Fruit fly (Drosophila melanogaster): ENCODE measurements around the gene CIA30.

CIA30 gene

dm6 chr3R:29736678-29737093 is at the start of gene CIA30, which contains the start of gene CG7601:
Gene CIA30 (plus strand): TSS chr3R:29736965.
Gene CG7601 (minus strand): TSS chr3R:29736745.
- TF ChIP-seq insv (optimal IDR thresholded peaks at IDR 0.05) (no peak), psq (optimal IDR thresholded peaks at IDR 0.05) (no peak)

- no peak for TF ChIP-seq insv (optimal IDR thresholded peaks at IDR 0.05)
- TF ChIP-seq Myc (optimal IDR thresholded peaks at IDR 0.05): no peak
- TF ChIP-seq Sin3A (optimal IDR thresholded peaks at IDR 0.05): no peak
Measured at dm6 chr3R:29689211-29689610, 47.6 kb upstream of the CIA30 start, which contains the start of gene Obp99c. Gene Obp99c (minus strand): TSS chr3R:29689311.

DNA sequence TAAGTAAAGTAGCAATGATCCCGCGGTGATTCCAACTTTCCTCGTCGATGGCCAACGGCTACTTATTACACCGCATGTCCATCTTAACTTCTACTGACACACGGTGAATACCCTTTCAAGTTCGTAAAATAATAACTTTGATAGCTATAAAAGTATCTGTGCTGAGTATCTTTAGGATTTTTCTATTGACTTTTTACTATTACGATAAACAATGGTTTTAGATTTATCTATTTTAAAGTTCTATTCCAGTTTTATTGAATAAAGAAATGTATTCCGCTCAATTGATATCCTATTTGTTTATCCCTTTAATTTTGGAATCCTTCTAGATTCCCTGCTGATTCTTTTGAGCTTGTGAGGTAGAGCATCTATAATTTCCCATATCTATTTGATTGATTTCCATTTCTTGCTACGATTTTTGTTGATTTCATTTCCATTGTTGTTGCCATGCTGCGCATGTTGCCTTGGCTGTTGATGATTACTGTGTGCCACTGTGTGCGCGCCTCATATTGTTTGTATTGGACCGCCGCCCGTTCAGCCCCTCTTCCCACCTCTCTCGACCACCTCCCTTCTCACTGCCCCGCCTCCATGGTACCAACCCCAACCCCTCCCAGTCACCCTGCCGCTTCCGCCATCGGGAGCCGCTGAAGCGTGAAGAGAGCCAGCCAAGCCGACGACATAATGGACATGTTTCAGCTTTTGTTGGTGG is 46.8 kb upstream of the CIA30 start:
- TF ChIP-seq ttk (optimal IDR thresholded peaks at IDR 0.05) (no peak), h (optimal IDR thresholded peaks at IDR 0.05) (no peak), psq (optimal IDR thresholded peaks at IDR 0.05) (no peak), Sin3A (optimal IDR thresholded peaks at IDR 0.05) (no peak), Myc (optimal IDR thresholded peaks at IDR 0.05) (no peak), insv (optimal IDR thresholded peaks at IDR 0.05) (no peak)

- TF ChIP-seq Myc (optimal IDR thresholded peaks at IDR 0.05) (no peak), insv (optimal IDR thresholded peaks at IDR 0.05) (no peak), h (optimal IDR thresholded peaks at IDR 0.05) (no peak), ttk (optimal IDR thresholded peaks at IDR 0.05) (no peak), Sin3A (optimal IDR thresholded peaks at IDR 0.05) (no peak), psq (optimal IDR thresholded peaks at IDR 0.05) (no peak)
Measured at dm6 chr3R:29690539-29690852, 46.3 kb upstream of the CIA30 start.

DNA sequence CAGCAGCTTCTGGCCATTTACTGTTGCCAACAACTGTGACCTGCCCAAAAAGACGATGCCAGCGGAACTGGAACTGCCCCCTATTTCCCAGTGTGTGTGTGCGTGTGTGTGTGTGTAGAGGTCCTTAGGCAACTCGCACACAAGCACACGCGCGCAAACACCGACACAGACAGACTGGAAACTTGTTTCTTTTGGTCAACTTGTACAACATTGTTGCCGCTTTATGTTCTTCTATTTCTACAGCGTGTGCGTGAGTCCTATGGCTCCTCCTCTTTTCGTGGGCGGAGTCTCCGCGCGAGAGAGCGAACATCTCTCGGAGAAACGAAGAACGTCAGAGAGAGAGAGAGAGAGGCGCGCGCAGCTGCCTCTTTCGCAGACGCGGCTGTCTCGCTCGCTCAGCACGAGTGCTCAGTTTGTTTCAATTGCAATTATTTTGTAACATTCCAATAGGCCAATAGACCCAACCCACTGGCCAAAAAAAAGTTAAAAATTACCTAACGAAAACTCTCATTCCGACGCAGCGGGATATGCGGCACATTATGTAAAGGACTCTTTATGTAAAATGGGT is 45.7 kb upstream of the CIA30 start:
- no peak for TF ChIP-seq ttk (optimal IDR thresholded peaks at IDR 0.05)
- TF ChIP-seq insv (optimal IDR thresholded peaks at IDR 0.05): no peak
- no peak for TF ChIP-seq psq (optimal IDR thresholded peaks at IDR 0.05)
- TF ChIP-seq Myc (optimal IDR thresholded peaks at IDR 0.05): no peak
- no peak for TF ChIP-seq Sin3A (optimal IDR thresholded peaks at IDR 0.05)
- TF ChIP-seq h (optimal IDR thresholded peaks at IDR 0.05): no peak

DNA sequence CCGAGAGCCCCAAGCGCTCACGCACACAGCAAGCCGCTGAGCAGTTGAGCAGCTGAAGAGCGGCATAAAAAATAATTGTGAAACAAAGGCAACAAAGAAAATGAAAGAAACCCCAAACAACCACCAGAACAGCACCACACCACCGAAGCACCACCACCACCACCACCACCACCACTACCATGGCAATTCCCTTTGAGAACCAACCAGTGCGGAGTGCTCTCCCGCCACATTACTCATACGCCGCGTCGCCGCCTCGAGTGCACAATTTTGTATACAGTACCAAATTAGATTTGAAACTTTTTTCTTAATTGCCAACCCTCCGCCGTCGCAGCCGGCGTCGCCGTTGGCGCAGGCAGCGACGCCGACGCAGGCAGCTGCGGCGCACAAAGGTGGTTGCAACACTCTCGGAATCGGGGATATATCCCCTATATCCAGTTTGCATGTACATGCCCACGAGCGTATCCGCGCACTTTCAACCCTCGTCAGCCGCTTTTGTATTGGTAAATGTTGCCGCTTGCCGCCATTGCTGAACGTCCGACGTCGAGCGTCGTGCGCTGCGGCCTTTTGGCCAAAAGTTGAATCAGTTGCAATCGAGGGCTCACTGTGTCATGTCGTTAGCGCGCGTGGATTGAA is 44.6 kb upstream of the CIA30 start, which contains the start of gene dmrt99B:
Gene dmrt99B (plus strand): TSS at position 583 of the 633 bp plus-strand sequence.
- TF ChIP-seq ttk (optimal IDR thresholded peaks at IDR 0.05) (no peak), h (optimal IDR thresholded peaks at IDR 0.05) (no peak), Myc (optimal IDR thresholded peaks at IDR 0.05) (no peak), Sin3A (optimal IDR thresholded peaks at IDR 0.05) (no peak), insv (optimal IDR thresholded peaks at IDR 0.05) (no peak), psq (optimal IDR thresholded peaks at IDR 0.05) (no peak)

DNA sequence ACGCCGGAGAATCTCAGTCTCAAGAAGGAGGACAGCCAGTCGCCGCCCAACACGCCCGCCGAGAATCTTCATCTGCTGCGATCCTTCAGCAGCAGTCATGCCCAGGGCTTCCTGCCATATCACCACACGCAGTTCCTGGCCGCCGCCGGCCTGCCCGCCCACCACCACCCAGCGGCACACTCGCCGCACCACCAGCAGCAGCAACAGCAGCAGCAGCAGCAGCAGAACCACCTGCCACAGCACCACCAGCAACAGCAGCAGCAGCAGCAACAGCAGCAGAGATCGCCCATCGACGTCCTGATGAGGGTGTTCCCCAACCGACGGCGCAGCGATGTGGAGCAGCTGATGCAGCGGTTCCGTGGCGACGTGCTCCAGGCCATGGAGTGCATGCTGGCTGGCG is 41.0 kb upstream of the CIA30 start:
- TF ChIP-seq Sin3A (optimal IDR thresholded peaks at IDR 0.05): no peak
- TF ChIP-seq insv (optimal IDR thresholded peaks at IDR 0.05): no peak
- no peak for TF ChIP-seq ttk (optimal IDR thresholded peaks at IDR 0.05)
- TF ChIP-seq h (optimal IDR thresholded peaks at IDR 0.05): no peak
- no peak for TF ChIP-seq Myc (optimal IDR thresholded peaks at IDR 0.05)
- no peak for TF ChIP-seq psq (optimal IDR thresholded peaks at IDR 0.05)

DNA sequence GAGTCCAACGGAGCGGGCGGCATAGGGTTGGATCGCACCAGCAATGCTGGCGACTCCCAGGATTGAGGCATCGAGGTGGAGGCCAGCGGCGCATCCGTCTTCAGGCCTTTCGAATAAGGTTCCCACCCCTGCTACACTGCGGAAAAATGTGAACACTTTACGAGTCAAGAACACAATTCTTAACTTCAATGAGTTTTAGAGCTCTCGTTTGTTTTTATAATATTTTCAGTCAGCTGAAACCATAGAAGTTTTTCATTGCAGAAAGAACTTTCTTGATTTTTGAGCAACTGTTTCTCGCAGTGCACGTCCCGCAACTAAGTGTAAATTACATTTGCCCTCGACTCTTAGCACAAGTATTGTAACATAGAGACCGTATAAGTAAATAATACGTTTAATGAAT is 40.4 kb upstream of the CIA30 start:
- TF ChIP-seq psq (optimal IDR thresholded peaks at IDR 0.05) (no peak), insv (optimal IDR thresholded peaks at IDR 0.05) (no peak), ttk (optimal IDR thresholded peaks at IDR 0.05) (no peak), h (optimal IDR thresholded peaks at IDR 0.05) (no peak), Myc (optimal IDR thresholded peaks at IDR 0.05) (no peak), Sin3A (optimal IDR thresholded peaks at IDR 0.05) (no peak)

dm6 chr3R:29697841-29698240 is 38.9 kb upstream of the CIA30 start:
- no peak for TF ChIP-seq insv (optimal IDR thresholded peaks at IDR 0.05)
- TF ChIP-seq ttk (optimal IDR thresholded peaks at IDR 0.05): no peak

DNA sequence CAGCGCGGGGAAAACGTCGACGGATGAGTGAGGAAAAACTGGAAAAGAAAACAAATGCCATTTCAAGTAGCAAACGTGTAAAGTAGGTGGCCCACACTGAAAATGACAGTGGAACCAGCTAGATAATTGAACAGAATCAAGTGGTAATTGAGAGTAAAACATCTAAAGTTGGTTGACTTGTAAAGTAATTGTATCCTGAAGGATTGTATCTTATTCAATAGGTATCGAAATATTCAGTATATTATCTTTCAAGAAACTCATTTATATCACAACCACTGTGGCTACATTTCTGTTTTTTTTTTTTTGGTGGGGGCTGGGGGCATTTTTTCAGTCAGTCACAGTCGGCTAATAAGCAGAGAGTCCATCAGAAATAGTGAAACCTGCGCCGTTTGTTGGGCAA is 37.5 kb upstream of the CIA30 start:
- TF ChIP-seq Sin3A (optimal IDR thresholded peaks at IDR 0.05) (no peak), Myc (optimal IDR thresholded peaks at IDR 0.05) (no peak), psq (optimal IDR thresholded peaks at IDR 0.05) (no peak), insv (optimal IDR thresholded peaks at IDR 0.05) (no peak), ttk (optimal IDR thresholded peaks at IDR 0.05) (no peak), h (optimal IDR thresholded peaks at IDR 0.05) (no peak)

dm6 chr3R:29701739-29702138 is 35.0 kb upstream of the CIA30 start:
- TF ChIP-seq h (optimal IDR thresholded peaks at IDR 0.05) (no peak), Myc (optimal IDR thresholded peaks at IDR 0.05) (no peak), Sin3A (optimal IDR thresholded peaks at IDR 0.05) (no peak), psq (optimal IDR thresholded peaks at IDR 0.05) (no peak), ttk (optimal IDR thresholded peaks at IDR 0.05) (no peak), insv (optimal IDR thresholded peaks at IDR 0.05) (no peak)

DNA sequence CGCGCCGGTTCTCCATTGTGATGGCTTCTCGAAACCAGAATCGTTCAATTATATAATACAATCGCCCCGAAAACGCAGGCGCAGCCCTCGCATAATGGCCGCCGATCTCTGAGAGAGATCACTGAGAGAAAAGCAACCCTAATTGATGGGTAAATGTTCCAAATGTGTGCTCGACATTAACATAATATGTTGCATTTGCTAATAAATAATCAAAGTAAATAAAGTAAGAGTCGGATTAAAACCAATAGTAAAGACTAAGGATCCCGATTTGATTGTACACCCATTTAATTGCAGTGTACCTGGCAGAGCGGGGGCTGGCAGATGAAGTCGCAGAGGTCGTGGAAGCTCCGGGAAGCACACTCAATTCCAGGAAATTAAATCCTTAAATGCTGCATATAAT is 32.2 kb upstream of the CIA30 start:
- no peak for TF ChIP-seq Myc (optimal IDR thresholded peaks at IDR 0.05)
- TF ChIP-seq ttk (optimal IDR thresholded peaks at IDR 0.05): no peak
- no peak for TF ChIP-seq h (optimal IDR thresholded peaks at IDR 0.05)
- no peak for TF ChIP-seq insv (optimal IDR thresholded peaks at IDR 0.05)
- TF ChIP-seq Sin3A (optimal IDR thresholded peaks at IDR 0.05): no peak
- no peak for TF ChIP-seq psq (optimal IDR thresholded peaks at IDR 0.05)

All from Kc167 (cell line).